Fruit fly (Drosophila melanogaster): ENCODE measurements around the gene Spn31A.

The Spn31A gene

DNA sequence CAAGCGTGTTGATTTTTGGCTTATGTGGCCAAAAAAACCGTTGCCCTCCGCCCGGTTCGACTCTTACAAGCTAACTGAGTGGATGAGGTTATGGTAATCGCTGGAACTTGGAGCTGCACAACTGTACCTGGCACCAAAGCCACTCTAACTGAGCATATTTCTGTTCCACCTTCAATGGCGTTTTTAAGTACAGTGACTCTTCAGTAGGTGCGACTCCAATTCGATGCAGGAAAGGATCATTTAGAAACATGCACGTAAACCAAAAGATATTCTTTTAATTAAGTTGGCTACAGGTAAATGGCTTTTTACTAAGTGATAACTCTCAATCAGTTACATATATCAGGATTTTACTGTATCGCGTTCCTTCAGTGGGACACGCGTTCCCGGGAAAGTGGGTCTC lies 31.7 kb downstream of the Spn31A start, which contains the start of gene CG13133:
CG13133 (minus strand) TSS at position 101 of the 400 bp plus-strand sequence.
- TF ChIP-seq h (optimal IDR thresholded peaks at IDR 0.05): no peak
- TF ChIP-seq Sin3A (optimal IDR thresholded peaks at IDR 0.05): no peak
- no peak for TF ChIP-seq ttk (optimal IDR thresholded peaks at IDR 0.05)
- TF ChIP-seq psq (optimal IDR thresholded peaks at IDR 0.05): no peak
- no peak for TF ChIP-seq Myc (optimal IDR thresholded peaks at IDR 0.05)
- TF ChIP-seq insv (optimal IDR thresholded peaks at IDR 0.05): no peak

DNA sequence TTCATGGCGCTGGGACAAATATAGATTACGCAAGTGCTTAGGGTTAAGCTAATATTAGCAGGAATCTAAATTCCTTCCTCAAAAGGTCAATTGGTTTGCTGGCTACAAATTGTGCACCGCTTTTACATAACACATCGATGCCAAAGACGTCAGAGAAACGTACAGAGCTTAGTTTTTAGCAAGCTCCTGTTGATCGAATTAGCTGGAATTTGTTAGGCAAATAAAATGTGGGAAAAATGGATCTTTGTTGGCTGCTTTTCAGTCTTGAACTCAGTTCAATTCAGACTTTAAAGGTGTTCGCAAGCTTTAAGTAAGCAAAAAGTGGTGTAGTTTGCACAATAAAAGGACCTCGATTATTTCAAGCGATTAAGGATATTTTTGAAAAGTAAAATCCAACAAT lies 33.2 kb downstream of the Spn31A start, which contains the start of gene CG34109:
CG34109 (plus strand) TSS at position 301 of the 400 bp plus-strand sequence.
- TF ChIP-seq insv (optimal IDR thresholded peaks at IDR 0.05) (no peak), Sin3A (optimal IDR thresholded peaks at IDR 0.05) (no peak), h (optimal IDR thresholded peaks at IDR 0.05) (no peak), ttk (optimal IDR thresholded peaks at IDR 0.05) (no peak), Myc (optimal IDR thresholded peaks at IDR 0.05) (no peak), psq (optimal IDR thresholded peaks at IDR 0.05) (no peak)

dm6 chr2L:10096127-10096526 lies 35.5 kb downstream of the Spn31A start:
- no peak for TF ChIP-seq h (optimal IDR thresholded peaks at IDR 0.05)

DNA sequence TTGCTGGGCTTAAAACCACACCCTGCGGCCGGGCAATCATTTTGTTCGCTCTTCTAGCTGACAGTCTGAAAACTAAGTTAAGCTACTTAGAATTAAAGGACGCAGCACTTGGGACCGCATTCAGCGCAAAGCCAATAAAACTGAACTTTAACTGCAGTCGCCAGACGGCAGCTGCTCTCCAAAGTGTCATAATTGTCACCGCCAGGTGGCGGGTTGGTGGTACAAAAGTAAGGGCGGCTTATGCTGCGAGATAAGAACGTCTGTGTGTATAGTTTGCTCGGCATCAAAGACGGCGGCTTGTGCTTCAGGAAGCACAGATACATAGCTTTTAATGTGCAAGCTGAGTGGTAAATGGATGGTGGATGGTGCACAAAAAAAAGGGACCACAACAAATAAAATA lies 48.1 kb downstream of the Spn31A start:
- no peak for TF ChIP-seq psq (optimal IDR thresholded peaks at IDR 0.05)
- no peak for TF ChIP-seq Myc (optimal IDR thresholded peaks at IDR 0.05)
- no peak for TF ChIP-seq h (optimal IDR thresholded peaks at IDR 0.05)
- TF ChIP-seq ttk (optimal IDR thresholded peaks at IDR 0.05): no peak
- TF ChIP-seq insv (optimal IDR thresholded peaks at IDR 0.05): no peak
- no peak for TF ChIP-seq Sin3A (optimal IDR thresholded peaks at IDR 0.05)

All from Kc167 (cell line).